Worm (Caenorhabditis elegans) whole organism, young adult: Measurements from ENCODE around the gene ptc-1.

ENCODE experiments used
- B0019.2 ChIP-seq: fragments of 200-800 bp; sonication (Bioruptor generic); conservative IDR thresholded peaks from 2 replicates; pipeline ENCODE4 v1.3.6; 2022; ENCODE audit warnings: missing genetic modification reagents, missing genetic modification characterization, missing compliant biosample characterization
- F23B12.7 ChIP-seq: sonication (generic microtip); optimal IDR thresholded peaks from 2 replicates; lab custom pipeline; 2017; ENCODE audit warnings: missing genetic modification characterization, mild to moderate bottlenecking, missing compliant biosample characterization, antibody characterized with exemption, moderate library complexity; ENCODE audit not compliant: insufficient read depth
- F49E8.2 ChIP-seq: sonication (generic microtip); optimal IDR thresholded peaks from 3 replicates; lab custom pipeline; 2017; ENCODE audit warnings: missing genetic modification characterization, mild to moderate bottlenecking, missing compliant biosample characterization, antibody characterized with exemption, moderate library complexity; ENCODE audit not compliant: insufficient read depth
- K11D2.4 ChIP-seq: fragments of 200-800 bp; sonication (Bioruptor generic); IDR thresholded peaks from 2 replicates; pipeline ENCODE4 v1.3.6; 2022; ENCODE audit warnings: missing genetic modification reagents, missing genetic modification characterization, missing compliant biosample characterization
- T07F8.4 ChIP-seq: sonication (generic microtip); optimal IDR thresholded peaks from 2 replicates; lab custom pipeline; 2016; ENCODE audit warnings: mild to moderate bottlenecking, missing genetic modification characterization, moderate library complexity, missing compliant biosample characterization
- Y53G8AR.9 ChIP-seq: fragments of 200-800 bp; sonication (Bioruptor generic); conservative IDR thresholded peaks from 2 replicates; pipeline ENCODE4 v1.3.6; 2022; ENCODE audit warnings: missing genetic modification reagents, missing genetic modification characterization, missing compliant biosample characterization
- Y56A3A.18 ChIP-seq: fragments of 200-800 bp; sonication (Bioruptor generic); IDR thresholded peaks from 2 replicates; pipeline ENCODE4 v1.3.6; 2022; ENCODE audit warnings: missing genetic modification reagents, missing genetic modification characterization, missing compliant biosample characterization
- Y67H2A.10 ChIP-seq: fragments of 200-800 bp; sonication (Bioruptor generic); conservative IDR thresholded peaks from 2 replicates; pipeline ENCODE4 v1.3.6; 2022; ENCODE audit warnings: missing genetic modification reagents, missing genetic modification characterization, missing compliant biosample characterization
- Y79H2A.3 ChIP-seq: fragments of 200-800 bp; sonication (Bioruptor generic); conservative IDR thresholded peaks from 2 replicates; pipeline ENCODE4 v1.3.6; 2022; ENCODE audit warnings: missing genetic modification reagents, missing genetic modification characterization, missing compliant biosample characterization
- akir-1 ChIP-seq: fragments of 200-800 bp; sonication (Bioruptor generic); optimal IDR thresholded peaks from 2 replicates; lab custom pipeline; 2018; ENCODE audit warnings: mild to moderate bottlenecking, missing genetic modification characterization, moderate library complexity, missing compliant biosample characterization
- atf-7 ChIP-seq: sonication (generic microtip); optimal IDR thresholded peaks from 2 replicates; lab custom pipeline; 2017; ENCODE audit warnings: mild to moderate bottlenecking, missing genetic modification characterization, missing compliant biosample characterization
- attf-5 ChIP-seq: fragments of 200-800 bp; sonication (Bioruptor generic); optimal IDR thresholded peaks from 2 replicates; lab custom pipeline; 2018; ENCODE audit warnings: mild to moderate bottlenecking, missing genetic modification characterization, missing compliant biosample characterization
- attf-6 ChIP-seq: fragments of 200-800 bp; sonication (Bioruptor generic); IDR thresholded peaks from 2 replicates; pipeline ENCODE4 v1.3.6; 2022; ENCODE audit warnings: missing genetic modification reagents, missing genetic modification characterization, missing compliant biosample characterization
- ccch-3 ChIP-seq: fragments of 200-800 bp; sonication (Bioruptor generic); optimal IDR thresholded peaks from 2 replicates; lab custom pipeline; 2018; ENCODE audit warnings: mild to moderate bottlenecking, missing genetic modification characterization, missing compliant biosample characterization
- cebp-1 ChIP-seq, 2 experiments: fragments of 200-800 bp in 1 of 2; sonication (Bioruptor generic) in 1 of 2; sonication (generic microtip) in 1 of 2; IDR thresholded peaks in 1 of 2; optimal IDR thresholded peaks in 1 of 2; 2 replicates each; pipeline versions ENCODE4 v1.3.6 to Lab custom; 2017 to 2022; ENCODE audit warnings: missing compliant biosample characterization in 2 of 2, missing genetic modification characterization in 2 of 2, mild to moderate bottlenecking in 1 of 2, missing genetic modification reagents in 1 of 2, moderate library complexity in 1 of 2
- ceh-27 ChIP-seq: fragments of 200-800 bp; sonication (Bioruptor generic); optimal IDR thresholded peaks from 2 replicates; lab custom pipeline; 2018; ENCODE audit warnings: mild to moderate bottlenecking, missing genetic modification characterization, moderate library complexity, missing compliant biosample characterization
- ceh-79 ChIP-seq: sonication (generic microtip); optimal IDR thresholded peaks from 2 replicates; lab custom pipeline; 2017; ENCODE audit warnings: mild to moderate bottlenecking, missing genetic modification characterization, missing compliant biosample characterization
- ceh-91 ChIP-seq: fragments of 200-800 bp; sonication (Bioruptor generic); IDR thresholded peaks from 2 replicates; pipeline ENCODE4 v1.3.6; 2022; ENCODE audit warnings: missing genetic modification reagents, missing genetic modification characterization, missing compliant biosample characterization
- die-1 ChIP-seq: sonication (generic microtip); optimal IDR thresholded peaks from 2 replicates; lab custom pipeline; 2016; ENCODE audit warnings: missing genotype, mild to moderate bottlenecking, missing genetic modification characterization, missing compliant biosample characterization
- efl-1 ChIP-seq: fragments of 150-350 bp; optimal IDR thresholded peaks from 2 replicates; lab custom pipeline; 2014; ENCODE audit warnings: missing biosample characterization, missing genetic modification reagents, missing genetic modification characterization
- egl-18 ChIP-seq: fragments of 200-800 bp; sonication (Bioruptor generic); IDR thresholded peaks from 2 replicates; pipeline ENCODE4 v1.3.6; 2022; ENCODE audit warnings: missing genetic modification reagents, missing genetic modification characterization, missing compliant biosample characterization
- gei-17 ChIP-seq: fragments of 200-800 bp; sonication (Bioruptor generic); optimal IDR thresholded peaks from 2 replicates; lab custom pipeline; 2018; ENCODE audit warnings: mild to moderate bottlenecking, missing genetic modification characterization, missing compliant biosample characterization
- him-1 ChIP-seq: sonication (generic microtip); optimal IDR thresholded peaks from 2 replicates; lab custom pipeline; 2016; ENCODE audit warnings: missing genotype, missing genetic modification reagents, missing genetic modification characterization, missing compliant biosample characterization
- hmg-20 ChIP-seq: fragments of 200-800 bp; sonication (Bioruptor generic); IDR thresholded peaks from 2 replicates; pipeline ENCODE4 v1.3.6; 2022; ENCODE audit warnings: missing genetic modification reagents, missing genetic modification characterization, missing compliant biosample characterization
- hrde-1 ChIP-seq: sonication (generic microtip); optimal IDR thresholded peaks from 2 replicates; lab custom pipeline; 2016; ENCODE audit warnings: missing genetic modification characterization, mild to moderate bottlenecking, missing compliant biosample characterization, moderate library complexity, missing genotype, missing genetic modification reagents, borderline replicate concordance
- hsf-1 ChIP-seq: fragments of 200-800 bp; sonication (Bioruptor generic); IDR thresholded peaks from 2 replicates; pipeline ENCODE4 v1.3.6; 2022; ENCODE audit warnings: missing genetic modification reagents, missing genetic modification characterization, missing compliant biosample characterization
- lag-1 ChIP-seq: fragments of 200-800 bp; sonication (Bioruptor generic); IDR thresholded peaks from 2 replicates; pipeline ENCODE4 v1.3.6; 2022; ENCODE audit warnings: missing genetic modification reagents, missing genetic modification characterization, missing compliant biosample characterization
- let-607 ChIP-seq, 2 experiments: fragments of 200-800 bp in 1 of 2; sonication (Bioruptor generic) in 1 of 2; sonication (generic microtip) in 1 of 2; optimal IDR thresholded peaks; 2 replicates each; lab custom pipeline; 2016 to 2018; ENCODE audit warnings: mild to moderate bottlenecking in 2 of 2, missing compliant biosample characterization in 2 of 2, missing genetic modification characterization in 2 of 2, moderate library complexity in 2 of 2, missing genotype in 1 of 2
- lin-35 ChIP-seq, 3 experiments: fragments of 150-350 bp in 2 of 3; sonication (generic microtip) in 1 of 3; optimal IDR thresholded peaks; 2 replicates each; lab custom pipeline; 2014 to 2018; ENCODE audit warnings: missing biosample characterization in 3 of 3, missing genetic modification characterization in 3 of 3, missing genetic modification reagents in 3 of 3
- lsl-1 ChIP-seq: fragments of 200-800 bp; sonication (Bioruptor generic); optimal IDR thresholded peaks from 2 replicates; lab custom pipeline; 2018; ENCODE audit warnings: mild to moderate bottlenecking, missing genetic modification characterization, moderate library complexity, missing compliant biosample characterization
- madf-3 ChIP-seq: fragments of 200-800 bp; sonication (Bioruptor generic); IDR thresholded peaks from 2 replicates; pipeline ENCODE4 v1.3.6; 2022; ENCODE audit warnings: missing genetic modification reagents, missing genetic modification characterization, missing compliant biosample characterization
- nfya-2 ChIP-seq: fragments of 200-800 bp; sonication (Bioruptor generic); IDR thresholded peaks from 2 replicates; pipeline ENCODE4 v1.3.6; 2022; ENCODE audit warnings: missing genetic modification reagents, missing genetic modification characterization, missing compliant biosample characterization
- nfyb-1 ChIP-seq: fragments of 200-800 bp; sonication (Bioruptor generic); IDR thresholded peaks from 2 replicates; pipeline ENCODE4 v1.3.6; 2022; ENCODE audit warnings: missing genetic modification reagents, missing genetic modification characterization, missing compliant biosample characterization
- nhr-120 ChIP-seq: fragments of 200-800 bp; sonication (Bioruptor generic); IDR thresholded peaks from 2 replicates; pipeline ENCODE4 v1.3.6; 2022; ENCODE audit warnings: missing genetic modification characterization, missing compliant biosample characterization
- nhr-179 ChIP-seq: sonication (generic microtip); optimal IDR thresholded peaks from 2 replicates; lab custom pipeline; 2016; ENCODE audit warnings: mild to moderate bottlenecking, missing genetic modification characterization, missing compliant biosample characterization
- pha-4 ChIP-seq: fragments of 150-350 bp; sonication (generic microtip); optimal IDR thresholded peaks from 2 replicates; lab custom pipeline; 2014; ENCODE audit warnings: missing biosample characterization, missing genetic modification reagents, missing genetic modification characterization
- rcor-1 ChIP-seq: fragments of 200-800 bp; sonication (Bioruptor generic); IDR thresholded peaks from 2 replicates; pipeline ENCODE4 v1.3.6; 2022; ENCODE audit warnings: missing genetic modification reagents, missing genetic modification characterization, missing compliant biosample characterization
- repo-1 ChIP-seq: sonication (generic microtip); optimal IDR thresholded peaks from 2 replicates; lab custom pipeline; 2017; ENCODE audit warnings: mild to moderate bottlenecking, missing genetic modification characterization, missing compliant biosample characterization
- sea-2 ChIP-seq: fragments of 200-800 bp; sonication (Bioruptor generic); IDR thresholded peaks from 2 replicates; pipeline ENCODE4 v1.3.6; 2022; ENCODE audit warnings: missing genetic modification characterization, missing compliant biosample characterization
- snpc-1.1 ChIP-seq: sonication (generic microtip); optimal IDR thresholded peaks from 2 replicates; lab custom pipeline; 2017; ENCODE audit warnings: missing genetic modification characterization, mild to moderate bottlenecking, missing compliant biosample characterization, antibody characterized with exemption, moderate library complexity, missing genotype, missing genetic modification reagents; ENCODE audit not compliant: insufficient read depth
- somi-1 ChIP-seq: fragments of 200-800 bp; sonication (Bioruptor generic); optimal IDR thresholded peaks from 2 replicates; lab custom pipeline; 2018; ENCODE audit warnings: mild to moderate bottlenecking, missing genetic modification characterization, missing compliant biosample characterization
- tbx-9 ChIP-seq: sonication (generic microtip); optimal IDR thresholded peaks from 2 replicates; lab custom pipeline; 2016; ENCODE audit warnings: borderline replicate concordance, missing genetic modification characterization, inconsistent platforms, missing compliant biosample characterization
- unc-130 ChIP-seq: sonication (generic microtip); optimal IDR thresholded peaks from 2 replicates; lab custom pipeline; 2016; ENCODE audit warnings: missing genetic modification reagents, missing genetic modification characterization, missing compliant biosample characterization
- xnd-1 ChIP-seq: sonication (generic microtip); optimal IDR thresholded peaks from 2 replicates; lab custom pipeline; 2016; ENCODE audit warnings: missing genotype, missing genetic modification reagents, missing genetic modification characterization, missing compliant biosample characterization
- ztf-28 ChIP-seq: fragments of 200-800 bp; sonication (Bioruptor generic); IDR thresholded peaks from 2 replicates; pipeline ENCODE4 v1.3.6; 2022; ENCODE audit warnings: missing genetic modification reagents, missing genetic modification characterization, missing compliant biosample characterization

ptc-1 gene

DNA sequence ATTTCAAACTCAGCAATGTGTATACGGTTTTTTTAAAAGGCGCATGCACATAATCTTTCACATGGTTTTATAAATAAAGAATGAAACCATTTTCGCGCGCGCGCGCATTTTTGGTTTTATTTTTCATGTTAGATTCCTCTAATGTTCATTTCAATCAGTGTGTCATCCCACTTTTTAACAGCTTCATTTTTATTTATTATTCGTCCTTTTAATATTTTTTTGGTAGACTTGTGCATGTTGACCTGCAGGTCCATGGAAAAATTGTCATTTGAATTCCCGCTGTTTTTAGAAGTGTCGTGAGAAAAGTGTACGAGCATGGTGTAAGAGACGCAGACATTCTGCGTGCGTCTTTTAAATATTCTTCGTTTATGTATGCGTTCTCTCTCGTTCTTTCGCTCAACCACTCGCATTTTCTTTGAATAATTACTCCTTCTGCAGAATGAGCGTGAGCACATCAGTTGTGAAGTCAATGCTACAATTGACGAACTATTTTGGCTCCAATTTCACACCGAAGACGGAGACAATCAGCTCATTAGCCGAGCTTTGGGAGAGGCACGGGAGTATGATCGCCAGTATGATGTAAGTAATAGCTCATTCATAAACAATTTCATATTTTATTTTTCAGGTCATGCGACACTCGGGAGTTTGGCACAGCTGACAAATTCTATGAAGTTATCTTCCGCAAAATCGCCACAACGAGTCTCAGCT lies 32.6 kb upstream of the ptc-1 start, which contains the start of gene lin-5 (continued):
- TF ChIP-seq repo-1 (tag; lab: Kevin White, UChicago) (no peak), tbx-9 (tag; lab: Kevin White, UChicago) (no peak), nhr-120 (no peak), T07F8.4 (tag; lab: Kevin White, UChicago) (no peak), lin-35 (GFP tag; optimal IDR thresholded peaks at IDR 0.05; lab: Kevin White, UChicago) (peak in 2 of 3 experiments; percentile 19 to 74), efl-1 (GFP tag; lab: Kevin White, UChicago) (peak; percentile 96), ccch-3 (no peak), pha-4 (tag; lab: Kevin White, UChicago) (no peak), ceh-27 (GFP tag; lab: Kevin White, UChicago) (peak; percentile 23), lsl-1 (GFP tag; lab: Kevin White, UChicago) (peak; percentile 93), hmg-20 (GFP tag; lab: Robert Waterston, UW) (no peak), somi-1 (GFP tag; lab: Kevin White, UChicago) (no peak), Y53G8AR.9 (GFP tag; lab: Robert Waterston, UW) (peak; percentile 73; the same call in 1 of the 2 replicates), ceh-79 (tag; lab: Kevin White, UChicago) (no peak), Y67H2A.10 (GFP tag; lab: Robert Waterston, UW) (no peak), rcor-1 (GFP tag; lab: Robert Waterston, UW) (peak; percentile 74), Y79H2A.3 (peak; percentile 77; the same call in 1 of the 2 replicates), him-1 (tag; lab: Kevin White, UChicago) (no peak), B0019.2 (GFP tag; lab: Robert Waterston, UW) (peak; percentile 41; the same call in 1 of the 2 replicates), sea-2 (no peak), Y56A3A.18 (no peak), xnd-1 (peak; percentile 95), snpc-1.1 (tag; lab: Kevin White, UChicago) (no peak), madf-3 (GFP tag; lab: Robert Waterston, UW) (0 out of 2 replicates have a peak, but pooled peaks have one; percentile 48), let-607 (tag; optimal IDR thresholded peaks at IDR 0.05; lab: Kevin White, UChicago) (no peak), ceh-91 (peak; percentile 91), atf-7 (tag; lab: Kevin White, UChicago) (no peak), F23B12.7 (tag; lab: Kevin White, UChicago) (no peak), unc-130 (GFP tag; lab: Kevin White, UChicago) (peak; percentile 82), F49E8.2 (tag; lab: Kevin White, UChicago) (peak; percentile 77), nfya-2 (GFP tag; lab: Robert Waterston, UW) (no peak), lag-1 (GFP tag; lab: Robert Waterston, UW) (no peak), akir-1 (GFP tag; lab: Kevin White, UChicago) (no peak), gei-17 (no peak), K11D2.4 (no peak), nhr-179 (no peak), hrde-1 (tag; lab: Kevin White, UChicago) (peak; percentile 8), die-1 (tag; lab: Kevin White, UChicago) (no peak), egl-18 (no peak), cebp-1 (GFP tag; IDR thresholded peaks at IDR 0.05; lab: Robert Waterston, UW) (no peak), cebp-1 (tag; optimal IDR thresholded peaks at IDR 0.05; lab: Kevin White, UChicago) (peak; percentile 13), hsf-1 (GFP tag; lab: Robert Waterston, UW) (peak; percentile 78), ztf-28 (GFP tag; lab: Robert Waterston, UW) (no peak), attf-5 (GFP tag; lab: Kevin White, UChicago) (peak; percentile 55), attf-6 (0 out of 2 replicates have a peak, but pooled peaks have one; percentile 10), nfyb-1 (GFP tag; lab: Robert Waterston, UW) (0 out of 2 replicates have a peak, but pooled peaks have one; percentile 33)
